Fruit fly (Drosophila melanogaster) whole organism, embryonic: ENCODE results near the gene Mst36Fb.

Experiments used
- CG10654 ChIP-seq: fragments of 200-800 bp; sonication (Bioruptor generic); optimal IDR thresholded peaks from 2 replicates; lab custom pipeline; 2016; ENCODE audit warnings: missing biosample characterization, missing genetic modification characterization
- CG15514 ChIP-seq: fragments of 200-800 bp; sonication (Bioruptor generic); optimal IDR thresholded peaks from 3 replicates; lab custom pipeline; 2017; ENCODE audit warnings: missing biosample characterization, missing genetic modification characterization, mild to moderate bottlenecking, moderate library complexity, missing genetic modification reagents
- CG17912 ChIP-seq: fragments of 200-800 bp; sonication (Bioruptor generic); optimal IDR thresholded peaks from 2 replicates; lab custom pipeline; 2018; ENCODE audit warnings: missing biosample characterization, mild to moderate bottlenecking, missing genetic modification characterization
- CG34422 ChIP-seq: fragments of 200-800 bp; sonication (Bioruptor generic); IDR thresholded peaks from 3 replicates; pipeline ENCODE4 v1.3.6; 2022; ENCODE audit warnings: missing biosample characterization, missing genetic modification characterization
- TFAM ChIP-seq: fragments of 200-800 bp; sonication (Bioruptor generic); optimal IDR thresholded peaks from 2 replicates; lab custom pipeline; 2017; ENCODE audit warnings: missing biosample characterization, missing genetic modification characterization, inconsistent platforms
- tup ChIP-seq: fragments of 200-800 bp; sonication (Bioruptor generic); optimal IDR thresholded peaks from 2 replicates; lab custom pipeline; 2016; ENCODE audit warnings: missing biosample characterization, mild to moderate bottlenecking, missing genetic modification characterization, moderate library complexity

dm6 chr2L:18647857-18648652, 26.8 kb downstream of the Mst36Fb start:
- TF ChIP-seq tup (GFP tag; lab: Kevin White, UChicago): no peak
- TF ChIP-seq TFAM (GFP tag; lab: Kevin White, UChicago): no peak
- no peak for TF ChIP-seq CG15514 (GFP tag; lab: Kevin White, UChicago)
- TF ChIP-seq CG10654 (GFP tag; lab: Kevin White, UChicago): no peak
- TF ChIP-seq CG34422: no peak
- no peak for TF ChIP-seq CG17912 (GFP tag; lab: Kevin White, UChicago)
